Worm (Caenorhabditis elegans) whole organism, L4/young adult: ENCODE data around the gene F40G9.7.

Source experiments
- W03F9.2 ChIP-seq: fragments of 150-350 bp; optimal IDR thresholded peaks from 2 replicates; lab custom pipeline; 2014; ENCODE audit warnings: missing biosample characterization, missing genetic modification characterization
- dao-5 ChIP-seq: sonication (generic microtip); optimal IDR thresholded peaks from 2 replicates; lab custom pipeline; 2016; ENCODE audit warnings: missing genotype, missing genetic modification characterization, moderate library complexity, missing compliant biosample characterization
- him-1 ChIP-seq: sonication (generic microtip); optimal IDR thresholded peaks from 2 replicates; lab custom pipeline; 2016; ENCODE audit warnings: missing genotype, missing genetic modification reagents, missing genetic modification characterization, missing compliant biosample characterization

The F40G9.7 gene

ce11 chrIII:208793-209694, 43.6 kb downstream of the F40G9.7 start:
- no peak for TF ChIP-seq W03F9.2 (tag; lab: Kevin White, UChicago)
- TF ChIP-seq dao-5, result no peak
- no peak for TF ChIP-seq him-1 (tag; lab: Kevin White, UChicago)

- TF ChIP-seq dao-5 (no peak), W03F9.2 (tag; lab: Kevin White, UChicago) (no peak), him-1 (tag; lab: Kevin White, UChicago) (no peak)
These were observed 44.2 kb downstream of the F40G9.7 start, which contains the start of gene klp-20 for ce11 chrIII:209695-210091. Gene klp-20 (plus strand): TSS chrIII:209992.

DNA sequence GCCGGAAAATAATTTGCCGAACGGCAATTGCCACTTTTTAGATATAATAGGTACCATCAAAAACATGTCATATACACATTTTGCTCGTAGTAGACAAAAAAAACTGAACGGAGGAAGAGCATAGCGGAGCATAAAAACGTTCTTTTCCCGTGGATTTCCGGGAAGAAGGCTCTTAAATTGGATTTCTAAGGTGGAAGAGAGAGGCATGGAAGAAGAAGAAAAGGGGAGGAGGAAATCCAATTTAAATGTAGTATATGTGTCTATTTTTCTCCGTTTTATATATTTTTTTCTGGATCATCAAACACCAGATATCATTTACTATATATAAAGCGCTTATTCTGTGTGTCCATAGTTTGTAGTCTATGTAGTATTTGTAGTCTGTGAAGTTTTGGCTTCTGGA, 45.9 kb downstream of the F40G9.7 start:
- TF ChIP-seq dao-5 (no peak), him-1 (tag; lab: Kevin White, UChicago) (no peak), W03F9.2 (tag; lab: Kevin White, UChicago) (no peak)
